Fruit fly (Drosophila melanogaster): Measurements from ENCODE around the gene Wdr24.

Gene Wdr24

DNA sequence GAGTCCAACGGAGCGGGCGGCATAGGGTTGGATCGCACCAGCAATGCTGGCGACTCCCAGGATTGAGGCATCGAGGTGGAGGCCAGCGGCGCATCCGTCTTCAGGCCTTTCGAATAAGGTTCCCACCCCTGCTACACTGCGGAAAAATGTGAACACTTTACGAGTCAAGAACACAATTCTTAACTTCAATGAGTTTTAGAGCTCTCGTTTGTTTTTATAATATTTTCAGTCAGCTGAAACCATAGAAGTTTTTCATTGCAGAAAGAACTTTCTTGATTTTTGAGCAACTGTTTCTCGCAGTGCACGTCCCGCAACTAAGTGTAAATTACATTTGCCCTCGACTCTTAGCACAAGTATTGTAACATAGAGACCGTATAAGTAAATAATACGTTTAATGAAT lies 48.5 kb downstream of the Wdr24 start:
- TF ChIP-seq dl (GFP tag; optimal IDR thresholded peaks at IDR 0.05; ENCODE audit: insufficient read depth in 1 of 2, partially characterized antibody in 2 of 2) = no peak
- no peak for TF ChIP-seq brk (GFP tag; optimal IDR thresholded peaks at IDR 0.05)
- TF ChIP-seq fru (GFP tag; optimal IDR thresholded peaks at IDR 0.05) = no peak
- no peak for TF ChIP-seq jim (GFP tag; optimal IDR thresholded peaks at IDR 0.05)
- no peak for TF ChIP-seq sv (GFP tag; optimal IDR thresholded peaks at IDR 0.05)
- no peak for TF ChIP-seq Mio (GFP tag; optimal IDR thresholded peaks at IDR 0.05)
- TF ChIP-seq GATAd (GFP tag; optimal IDR thresholded peaks at IDR 0.05) = no peak
- TF ChIP-seq woc (GFP tag; optimal IDR thresholded peaks at IDR 0.05) = no peak
- no peak for TF ChIP-seq Abd-B (GFP tag; optimal IDR thresholded peaks at IDR 0.05)
- TF ChIP-seq lola (GFP tag; optimal IDR thresholded peaks at IDR 0.05) = no peak
- TF ChIP-seq N (GFP tag; optimal IDR thresholded peaks at IDR 0.05) = no peak
- no peak for TF ChIP-seq Rel (GFP tag; optimal IDR thresholded peaks at IDR 0.05)
- no peak for TF ChIP-seq Rel (tag; optimal IDR thresholded peaks at IDR 0.05)
- TF ChIP-seq foxo (GFP tag; optimal IDR thresholded peaks at IDR 0.05) = no peak
- TF ChIP-seq psq (GFP tag; optimal IDR thresholded peaks at IDR 0.05) = no peak
- TF ChIP-seq Myc (optimal IDR thresholded peaks at IDR 0.05) = no peak
- no peak for TF ChIP-seq CG32264 (GFP tag; optimal IDR thresholded peaks at IDR 0.05)
- no peak for TF ChIP-seq ey (GFP tag; optimal IDR thresholded peaks at IDR 0.05)
- no peak for TF ChIP-seq rgr (GFP tag; optimal IDR thresholded peaks at IDR 0.05)
- TF ChIP-seq Hr83 (GFP tag; optimal IDR thresholded peaks at IDR 0.05; ENCODE audit: poor library complexity, severe bottlenecking) = no peak
- TF ChIP-seq Dif (GFP tag; optimal IDR thresholded peaks at IDR 0.05; ENCODE audit: partially characterized antibody) = no peak

- TF ChIP-seq usp (GFP tag; optimal IDR thresholded peaks at IDR 0.05) = no peak
- no peak for TF ChIP-seq Vsx2 (GFP tag; optimal IDR thresholded peaks at IDR 0.05; ENCODE audit: partially characterized antibody)
- TF ChIP-seq CG32264 (GFP tag; optimal IDR thresholded peaks at IDR 0.05) = no peak
- TF ChIP-seq Jra (GFP tag; optimal IDR thresholded peaks at IDR 0.05) = no peak
- TF ChIP-seq Mio (GFP tag; optimal IDR thresholded peaks at IDR 0.05) = no peak
- TF ChIP-seq GATAd (GFP tag; optimal IDR thresholded peaks at IDR 0.05) = no peak
- TF ChIP-seq CrebA (GFP tag; optimal IDR thresholded peaks at IDR 0.05; ENCODE audit: borderline replicate concordance) = no peak
- TF ChIP-seq Dfd (GFP tag; optimal IDR thresholded peaks at IDR 0.05) = peak; percentile 94
Observed at dm6 chr3R:29695744-29696143, 49.1 kb downstream of the Wdr24 start.

DNA sequence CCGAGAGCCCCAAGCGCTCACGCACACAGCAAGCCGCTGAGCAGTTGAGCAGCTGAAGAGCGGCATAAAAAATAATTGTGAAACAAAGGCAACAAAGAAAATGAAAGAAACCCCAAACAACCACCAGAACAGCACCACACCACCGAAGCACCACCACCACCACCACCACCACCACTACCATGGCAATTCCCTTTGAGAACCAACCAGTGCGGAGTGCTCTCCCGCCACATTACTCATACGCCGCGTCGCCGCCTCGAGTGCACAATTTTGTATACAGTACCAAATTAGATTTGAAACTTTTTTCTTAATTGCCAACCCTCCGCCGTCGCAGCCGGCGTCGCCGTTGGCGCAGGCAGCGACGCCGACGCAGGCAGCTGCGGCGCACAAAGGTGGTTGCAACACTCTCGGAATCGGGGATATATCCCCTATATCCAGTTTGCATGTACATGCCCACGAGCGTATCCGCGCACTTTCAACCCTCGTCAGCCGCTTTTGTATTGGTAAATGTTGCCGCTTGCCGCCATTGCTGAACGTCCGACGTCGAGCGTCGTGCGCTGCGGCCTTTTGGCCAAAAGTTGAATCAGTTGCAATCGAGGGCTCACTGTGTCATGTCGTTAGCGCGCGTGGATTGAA lies 52.8 kb downstream of the Wdr24 start, which contains the start of gene dmrt99B:
TSS of gene dmrt99B (plus strand) at position 583 of the 633 bp plus-strand sequence.
- no peak for TF ChIP-seq br (GFP tag; optimal IDR thresholded peaks at IDR 0.05)
- no peak for TF ChIP-seq Sp1 (GFP tag; optimal IDR thresholded peaks at IDR 0.05)
- no peak for TF ChIP-seq GATAd (GFP tag; optimal IDR thresholded peaks at IDR 0.05)
- TF ChIP-seq Vsx2 (GFP tag; optimal IDR thresholded peaks at IDR 0.05; ENCODE audit: partially characterized antibody) = no peak
- no peak for TF ChIP-seq pan (optimal IDR thresholded peaks at IDR 0.05)
- no peak for TF ChIP-seq sage (GFP tag; optimal IDR thresholded peaks at IDR 0.05)
- TF ChIP-seq Hr83 (GFP tag; optimal IDR thresholded peaks at IDR 0.05; ENCODE audit: poor library complexity, severe bottlenecking) = no peak
- peak; percentile 23 for TF ChIP-seq Dfd (GFP tag; optimal IDR thresholded peaks at IDR 0.05)

All from whole organism, wandering third instar larva.